Fruit fly (Drosophila melanogaster): ENCODE data around the gene CG12237.

The CG12237 gene

DNA sequence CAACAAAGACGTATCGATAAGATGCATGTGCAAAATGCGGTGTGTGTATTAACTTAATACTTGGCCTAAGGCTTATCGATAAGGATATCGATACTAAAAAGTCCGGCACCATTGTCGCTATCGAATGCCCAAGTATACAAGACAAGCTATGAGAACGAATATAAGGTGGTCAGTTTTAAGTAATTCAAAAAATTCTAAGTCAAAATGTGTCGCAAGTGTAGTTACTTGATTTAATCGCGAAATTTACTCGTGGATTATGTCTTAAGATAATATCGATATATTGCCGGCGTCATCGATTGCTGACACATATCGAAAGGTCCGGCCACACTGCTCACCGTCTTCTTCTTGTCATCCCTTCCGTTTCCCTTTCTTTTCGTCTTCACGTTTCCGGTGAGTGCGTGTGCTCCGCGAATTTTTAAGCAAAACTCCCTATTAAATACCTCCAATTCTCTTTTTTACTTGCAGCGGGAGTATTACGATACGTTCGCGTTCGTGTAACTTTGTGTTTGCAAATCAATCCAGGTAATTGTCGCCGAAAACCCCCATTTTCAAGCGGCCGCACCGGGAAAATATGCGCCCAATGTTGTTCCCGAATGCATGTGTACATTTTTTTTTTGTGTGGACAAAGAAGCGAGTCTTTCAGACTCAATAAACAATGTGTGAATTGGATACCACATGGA is 44.8 kb downstream of the CG12237 start, which contains the start of gene RpS10b (continued):
- TF ChIP-seq tx (GFP tag; optimal IDR thresholded peaks at IDR 0.05) (peak; percentile 76), nau (GFP tag; optimal IDR thresholded peaks at IDR 0.05) (peak; percentile 96), CG7372 (GFP tag; IDR thresholded peaks at IDR 0.05) (peak; percentile 41), corto (GFP tag; optimal IDR thresholded peaks at IDR 0.05) (no peak), CG11560 (tag; IDR thresholded peaks at IDR 0.05) (peak; percentile 73; the same call in 1 of the 3 replicates), Rfx (GFP tag; IDR thresholded peaks at IDR 0.05) (peak; percentile 80), NfI (GFP tag; optimal IDR thresholded peaks at IDR 0.05) (peak; percentile 95), eve (GFP tag; optimal IDR thresholded peaks at IDR 0.05) (peak in 1 of 2 experiments; percentile 96), cato (GFP tag; optimal IDR thresholded peaks at IDR 0.05; ENCODE audit: borderline replicate concordance) (peak; percentile 81), usp (GFP tag; optimal IDR thresholded peaks at IDR 0.05) (no peak), Nf-YA (GFP tag; IDR thresholded peaks at IDR 0.05) (peak; percentile 70), oc (tag; optimal IDR thresholded peaks at IDR 0.05) (peak; percentile 68), CG11085 (GFP tag; IDR thresholded peaks at IDR 0.05) (peak; percentile 78), Gsc (GFP tag; IDR thresholded peaks at IDR 0.05) (no peak), pum (GFP tag; optimal IDR thresholded peaks at IDR 0.05) (peak; percentile 53), CG7928 (GFP tag; optimal IDR thresholded peaks at IDR 0.05) (peak; percentile 67), Atf3 (GFP tag; optimal IDR thresholded peaks at IDR 0.05) (peak; percentile 83), Dad (GFP tag; optimal IDR thresholded peaks at IDR 0.05) (peak; percentile 89), CG14710 (tag; optimal IDR thresholded peaks at IDR 0.05) (peak; percentile 93), Sox100B (GFP tag; optimal IDR thresholded peaks at IDR 0.05) (peak; percentile 95), Lim3 (GFP tag; IDR thresholded peaks at IDR 0.05) (no peak), pros (GFP tag; optimal IDR thresholded peaks at IDR 0.05) (peak; percentile 54), D19A (tag; optimal IDR thresholded peaks at IDR 0.05) (peak; percentile 31), NC2α (GFP tag; optimal IDR thresholded peaks at IDR 0.05) (peak; percentile 94), h (optimal IDR thresholded peaks at IDR 0.05) (no peak), CG4424 (GFP tag; optimal IDR thresholded peaks at IDR 0.05) (peak; percentile 79), CG6765 (GFP tag; optimal IDR thresholded peaks at IDR 0.05) (peak; percentile 97), CHES-1-like (GFP tag; optimal IDR thresholded peaks at IDR 0.05) (peak; percentile 94), Blimp-1 (GFP tag; optimal IDR thresholded peaks at IDR 0.05) (peak; percentile 57), Vsx1 (GFP tag; optimal IDR thresholded peaks at IDR 0.05) (peak; percentile 93), CG6175 (GFP tag; IDR thresholded peaks at IDR 0.05) (peak; percentile 66; the same call in 2 of the 3 replicates), Aef1 (GFP tag; IDR thresholded peaks at IDR 0.05) (no peak), CG13424 (tag; optimal IDR thresholded peaks at IDR 0.05) (peak; percentile 60), CG4820 (GFP tag; optimal IDR thresholded peaks at IDR 0.05) (peak; percentile 75), CG3163 (GFP tag; optimal IDR thresholded peaks at IDR 0.05) (peak; percentile 76), dmrt11E (tag; optimal IDR thresholded peaks at IDR 0.05) (peak; percentile 85), CG14667 (GFP tag; IDR thresholded peaks at IDR 0.05) (peak; percentile 18; the same call in 1 of the 2 replicates), CG12659 (GFP tag; optimal IDR thresholded peaks at IDR 0.05) (peak; percentile 96), Dref (GFP tag; IDR thresholded peaks at IDR 0.05) (peak; percentile 84), CG12744 (GFP tag; optimal IDR thresholded peaks at IDR 0.05) (peak; percentile 67), CG2875 (GFP tag; optimal IDR thresholded peaks at IDR 0.05) (peak; percentile 91), E2f2 (GFP tag; IDR thresholded peaks at IDR 0.05) (peak; percentile 68), pfk (GFP tag; optimal IDR thresholded peaks at IDR 0.05) (peak; percentile 81), tin (GFP tag; optimal IDR thresholded peaks at IDR 0.05) (peak; percentile 72), Hey (tag; optimal IDR thresholded peaks at IDR 0.05) (peak; percentile 91), CG11247 (GFP tag; IDR thresholded peaks at IDR 0.05) (peak; percentile 69), CG8924 (tag; optimal IDR thresholded peaks at IDR 0.05) (peak; percentile 72), CG11696 (GFP tag; IDR thresholded peaks at IDR 0.05) (peak; percentile 62; the same call in 1 of the 2 replicates), hb (GFP tag; IDR thresholded peaks at IDR 0.05; ENCODE audit: partially characterized antibody) (peak; percentile 93), her (GFP tag; optimal IDR thresholded peaks at IDR 0.05) (peak; percentile 84)

Data from whole organism, embryonic.